Worm (Caenorhabditis elegans): ENCODE results near the gene T22D1.8.

DNA sequence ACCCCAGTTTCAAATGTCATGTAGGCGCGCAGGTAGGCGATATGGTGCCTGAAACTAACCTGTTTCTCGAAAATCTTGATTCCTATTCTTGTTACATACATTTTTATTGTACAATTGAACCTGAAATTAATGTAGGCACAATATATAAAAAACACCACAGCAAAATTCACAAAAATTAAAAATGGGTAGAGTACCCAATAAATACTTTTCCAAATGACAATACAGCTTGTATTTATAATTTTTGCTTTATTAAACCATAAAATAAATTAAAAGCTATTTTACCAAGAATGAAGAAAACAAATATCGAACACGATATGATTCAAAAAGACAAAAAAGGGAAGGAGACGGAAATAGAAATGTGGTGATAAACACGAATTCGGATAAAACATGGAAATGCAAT is 22.8 kb downstream of the T22D1.8 start, which contains the start of gene tre-2:
- no peak for TF ChIP-seq him-1 (tag; optimal IDR thresholded peaks at IDR 0.05)
- no peak for TF ChIP-seq W03F9.2 (tag; optimal IDR thresholded peaks at IDR 0.05)
- no peak for TF ChIP-seq dao-5 (tag; optimal IDR thresholded peaks at IDR 0.05)
